Fruit fly (Drosophila melanogaster): ENCODE measurements around the gene CG15601.

The CG15601 gene

dm6 chrX:15697581-15698208 is 12.8 kb upstream of the CG15601 start (continued):
- TF ChIP-seq bigmax (GFP tag; optimal IDR thresholded peaks at IDR 0.05) (peak; percentile 3), CG14965 (GFP tag; optimal IDR thresholded peaks at IDR 0.05; ENCODE audit: borderline replicate concordance) (no peak), stc (GFP tag; IDR thresholded peaks at IDR 0.05) (peak; percentile 94), CG17612 (GFP tag; IDR thresholded peaks at IDR 0.05) (peak; percentile 75), Pdp1 (GFP tag; optimal IDR thresholded peaks at IDR 0.05) (peak; percentile 69 to 80), odd (GFP tag; optimal IDR thresholded peaks at IDR 0.05) (peak; percentile 77), CG4854 (GFP tag; optimal IDR thresholded peaks at IDR 0.05) (peak; percentile 67), gem (tag; optimal IDR thresholded peaks at IDR 0.05) (peak; percentile 96), CG9215 (GFP tag; IDR thresholded peaks at IDR 0.05) (peak; percentile 89), CG3847 (GFP tag; IDR thresholded peaks at IDR 0.05) (peak; percentile 89), Xbp1 (GFP tag; optimal IDR thresholded peaks at IDR 0.05) (peak; percentile 93), CG15073 (GFP tag; optimal IDR thresholded peaks at IDR 0.05) (peak; percentile 43), NC2α (GFP tag; optimal IDR thresholded peaks at IDR 0.05) (no peak), Elba2 (GFP tag; optimal IDR thresholded peaks at IDR 0.05) (no peak), Fer1 (GFP tag; optimal IDR thresholded peaks at IDR 0.05) (peak; percentile 96), CG2875 (GFP tag; optimal IDR thresholded peaks at IDR 0.05) (peak; percentile 77), Neu2 (GFP tag; optimal IDR thresholded peaks at IDR 0.05; ENCODE audit: borderline replicate concordance) (no peak), Dip3 (GFP tag; optimal IDR thresholded peaks at IDR 0.05) (peak; percentile 72), CG2129 (GFP tag; IDR thresholded peaks at IDR 0.05; ENCODE audit: partially characterized antibody) (no peak), zfh2 (GFP tag; optimal IDR thresholded peaks at IDR 0.05) (peak; percentile 77), CG1832 (GFP tag; optimal IDR thresholded peaks at IDR 0.05) (no peak), Mad (GFP tag; optimal IDR thresholded peaks at IDR 0.05) (peak; percentile 62), so (GFP tag; IDR thresholded peaks at IDR 0.05) (peak; percentile 85), kay (GFP tag; optimal IDR thresholded peaks at IDR 0.05) (peak; percentile 77), CG10209 (GFP tag; optimal IDR thresholded peaks at IDR 0.05) (peak; percentile 88), Dek (tag; optimal IDR thresholded peaks at IDR 0.05) (peak; percentile 93), Ssrp (tag; optimal IDR thresholded peaks at IDR 0.05) (peak; percentile 83), B-H2 (GFP tag; optimal IDR thresholded peaks at IDR 0.05) (peak; percentile 92), lmd (GFP tag; IDR thresholded peaks at IDR 0.05) (peak; percentile 94), CG31388 (GFP tag; optimal IDR thresholded peaks at IDR 0.05) (peak; percentile 80), B-H1 (GFP tag; IDR thresholded peaks at IDR 0.05) (peak; percentile 91), chn (GFP tag; optimal IDR thresholded peaks at IDR 0.05) (peak; percentile 87), mirr (GFP tag; optimal IDR thresholded peaks at IDR 0.05) (peak; percentile 82), CG17912 (GFP tag; optimal IDR thresholded peaks at IDR 0.05) (peak; percentile 37), CG12155 (GFP tag; optimal IDR thresholded peaks at IDR 0.05) (peak; percentile 90), gsb (GFP tag; IDR thresholded peaks at IDR 0.05) (peak; percentile 90), CG13775 (GFP tag; optimal IDR thresholded peaks at IDR 0.05) (peak; percentile 90), cato (GFP tag; optimal IDR thresholded peaks at IDR 0.05; ENCODE audit: borderline replicate concordance) (peak; percentile 78), CG1233 (GFP tag; optimal IDR thresholded peaks at IDR 0.05) (peak; percentile 88), Bteb2 (GFP tag; optimal IDR thresholded peaks at IDR 0.05) (peak; percentile 25), CG4617 (GFP tag; optimal IDR thresholded peaks at IDR 0.05; ENCODE audit: borderline replicate concordance) (peak; percentile 77), Spps (tag; optimal IDR thresholded peaks at IDR 0.05) (peak; percentile 82), unpg (GFP tag; optimal IDR thresholded peaks at IDR 0.05) (peak; percentile 94), pho (GFP tag; optimal IDR thresholded peaks at IDR 0.05) (peak; percentile 61), hth (optimal IDR thresholded peaks at IDR 0.05) (no peak), HmgZ (tag; optimal IDR thresholded peaks at IDR 0.05) (peak; percentile 94), pros (GFP tag; optimal IDR thresholded peaks at IDR 0.05) (peak; percentile 7), stwl (tag; optimal IDR thresholded peaks at IDR 0.05) (peak; percentile 6), CG3726 (GFP tag; IDR thresholded peaks at IDR 0.05) (peak; percentile 86), ci (GFP tag; IDR thresholded peaks at IDR 0.05) (peak; percentile 88)

All from whole organism, embryonic.